Fruit fly (Drosophila melanogaster) whole organism, embryonic: ENCODE results near the gene Muc96D.

ENCODE experiments used
- CG18764 ChIP-seq: fragments of 200-800 bp; sonication (Bioruptor generic); optimal IDR thresholded peaks from 3 replicates; lab custom pipeline; 2016; ENCODE audit warnings: missing biosample characterization, missing genetic modification characterization
- CG4328 ChIP-seq: fragments of 200-800 bp; sonication (Bioruptor generic); optimal IDR thresholded peaks from 3 replicates; lab custom pipeline; 2017; ENCODE audit warnings: missing biosample characterization, missing genetic modification reagents, missing genetic modification characterization
- Dip2 ChIP-seq: fragments of 200-800 bp; sonication (Bioruptor generic); IDR thresholded peaks from 2 replicates; pipeline ENCODE4 v1.3.6; 2022; ENCODE audit warnings: missing biosample characterization, missing genetic modification characterization
- Hsf ChIP-seq: fragments of 200-800 bp; sonication (Bioruptor generic); optimal IDR thresholded peaks from 3 replicates; lab custom pipeline; 2016; ENCODE audit warnings: missing biosample characterization, missing genetic modification characterization
- az2 ChIP-seq: fragments of 200-800 bp; sonication (Bioruptor generic); optimal IDR thresholded peaks from 3 replicates; lab custom pipeline; 2016; ENCODE audit warnings: missing biosample characterization, missing genetic modification characterization

dm6 chr3R:25446482-25447300 lies 46.2 kb upstream of the Muc96D start:
- TF ChIP-seq Hsf = no peak
- no peak for TF ChIP-seq Dip2 (GFP tag; lab: Robert Waterston, UW)
- no peak for TF ChIP-seq CG18764 (GFP tag; lab: Kevin White, UChicago)
- TF ChIP-seq CG4328 (GFP tag; lab: Kevin White, UChicago) = no peak
- TF ChIP-seq az2 (GFP tag; lab: Kevin White, UChicago) = no peak
